Worm (Caenorhabditis elegans) whole organism, early embryonic: ENCODE measurements around the gene T19C9.10.

ENCODE experiments used
- F13C5.2 ChIP-seq: sonication (generic microtip); optimal IDR thresholded peaks from 2 replicates; lab custom pipeline; 2017; ENCODE audit warnings: mild to moderate bottlenecking, missing genetic modification characterization, inconsistent platforms, missing compliant biosample characterization
- aly-1 ChIP-seq: sonication (generic microtip); optimal IDR thresholded peaks from 2 replicates; lab custom pipeline; 2016; ENCODE audit warnings: missing genetic modification characterization, missing compliant biosample characterization
- ama-1 ChIP-seq: fragments of 150-350 bp; optimal IDR thresholded peaks from 2 replicates; lab custom pipeline; 2014
- ceh-13 ChIP-seq: fragments of 200-800 bp; sonication (Bioruptor generic); optimal IDR thresholded peaks from 2 replicates; lab custom pipeline; 2018; ENCODE audit warnings: mild to moderate bottlenecking, missing genetic modification characterization, missing compliant biosample characterization
- ceh-36 ChIP-seq: sonication (generic microtip); optimal IDR thresholded peaks from 2 replicates; lab custom pipeline; 2016; ENCODE audit warnings: missing genetic modification characterization, inconsistent platforms, missing compliant biosample characterization
- ets-7 ChIP-seq: sonication (generic microtip); optimal IDR thresholded peaks from 2 replicates; lab custom pipeline; 2016; ENCODE audit warnings: missing genotype, missing genetic modification characterization, missing compliant biosample characterization
- flt-1 ChIP-seq: fragments of 200-800 bp; sonication (Bioruptor generic); IDR thresholded peaks from 2 replicates; pipeline ENCODE4 v1.3.6; 2022; ENCODE audit warnings: missing genetic modification characterization, missing compliant biosample characterization
- hmg-4 ChIP-seq: fragments of 200-800 bp; sonication (Bioruptor generic); optimal IDR thresholded peaks from 2 replicates; lab custom pipeline; 2018; ENCODE audit warnings: mild to moderate bottlenecking, missing genetic modification characterization, missing compliant biosample characterization
- hnd-1 ChIP-seq: sonication (generic microtip); optimal IDR thresholded peaks from 2 replicates; lab custom pipeline; 2016; ENCODE audit warnings: missing genetic modification characterization, missing compliant biosample characterization
- pes-1 ChIP-seq: fragments of 200-800 bp; sonication (Bioruptor generic); IDR thresholded peaks from 2 replicates; pipeline ENCODE4 v1.3.6; 2022; ENCODE audit warnings: missing genetic modification reagents, missing genetic modification characterization, missing compliant biosample characterization
- scrt-1 ChIP-seq: fragments of 200-800 bp; sonication (Bioruptor generic); IDR thresholded peaks from 2 replicates; pipeline ENCODE4 v1.3.6; 2022; ENCODE audit warnings: missing genetic modification characterization, missing compliant biosample characterization
- sea-1 ChIP-seq: fragments of 200-800 bp; sonication (Bioruptor generic); conservative IDR thresholded peaks from 2 replicates; pipeline ENCODE4 v1.3.6; 2022; ENCODE audit warnings: missing genetic modification characterization, missing compliant biosample characterization
- tbx-11 ChIP-seq: fragments of 200-800 bp; sonication (Bioruptor generic); IDR thresholded peaks from 2 replicates; pipeline ENCODE4 v1.3.6; 2022; ENCODE audit warnings: missing genetic modification characterization, missing compliant biosample characterization
- tra-4 ChIP-seq: sonication (generic microtip); optimal IDR thresholded peaks from 2 replicates; lab custom pipeline; 2017; ENCODE audit warnings: missing genetic modification characterization, missing compliant biosample characterization

DNA sequence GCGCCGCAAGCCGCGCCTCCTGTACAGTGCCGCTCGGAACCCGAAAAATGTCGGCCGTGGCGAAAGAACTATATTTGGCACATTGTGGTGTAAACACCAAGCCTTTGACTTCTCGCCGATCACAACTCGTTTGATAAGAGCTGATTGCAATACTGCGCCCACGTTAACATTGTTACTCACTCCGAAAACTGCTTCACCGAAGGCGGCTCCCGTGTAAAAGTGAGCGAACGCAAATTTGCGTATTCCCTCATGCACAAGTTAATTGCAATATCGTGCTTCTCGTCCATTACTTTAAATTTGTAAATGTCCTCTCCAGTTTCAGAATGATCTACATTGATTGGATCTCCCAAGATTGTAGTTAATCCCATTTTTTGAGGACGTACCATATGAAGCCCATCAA is 47.8 kb downstream of the T19C9.10 start:
- TF ChIP-seq sea-1 (GFP tag; lab: Robert Waterston, UW) (no peak), flt-1 (GFP tag; lab: Robert Waterston, UW) (no peak), hmg-4 (no peak), ama-1 (no peak), pes-1 (GFP tag; lab: Robert Waterston, UW) (no peak), scrt-1 (no peak), ceh-13 (no peak), hnd-1 (tag; lab: Kevin White, UChicago) (no peak), F13C5.2 (no peak), tra-4 (tag; lab: Kevin White, UChicago) (no peak), ets-7 (no peak), ceh-36 (tag; lab: Kevin White, UChicago) (no peak), aly-1 (tag; lab: Kevin White, UChicago) (no peak), tbx-11 (GFP tag; lab: Robert Waterston, UW) (no peak)
